Fruit fly (Drosophila melanogaster) whole organism, embryonic: Measurements from ENCODE around the gene HINT1.

Experiments used
- Abd-B ChIP-seq: fragments of 200-800 bp; sonication (Bioruptor generic); optimal IDR thresholded peaks from 2 replicates; lab custom pipeline; 2018; ENCODE audit warnings: missing biosample characterization, mild to moderate bottlenecking, missing genetic modification characterization, moderate library complexity
- C15 ChIP-seq: fragments of 200-800 bp; sonication (Bioruptor generic); IDR thresholded peaks from 3 replicates; pipeline ENCODE4 v1.3.6; 2022; ENCODE audit warnings: missing biosample characterization, missing genetic modification characterization
- CG10462 ChIP-seq: fragments of 200-800 bp; sonication (Bioruptor generic); optimal IDR thresholded peaks from 2 replicates; lab custom pipeline; 2016; ENCODE audit warnings: missing biosample characterization, missing genetic modification characterization
- CG10565 ChIP-seq: fragments of 200-800 bp; sonication (Bioruptor generic); optimal IDR thresholded peaks from 3 replicates; lab custom pipeline; 2016; ENCODE audit warnings: missing biosample characterization, mild to moderate bottlenecking, missing genetic modification characterization
- CG10654 ChIP-seq: fragments of 200-800 bp; sonication (Bioruptor generic); optimal IDR thresholded peaks from 2 replicates; lab custom pipeline; 2016; ENCODE audit warnings: missing biosample characterization, missing genetic modification characterization
- CG12071 ChIP-seq: fragments of 200-800 bp; sonication (Bioruptor generic); optimal IDR thresholded peaks from 3 replicates; lab custom pipeline; 2018; ENCODE audit warnings: missing biosample characterization, mild to moderate bottlenecking, missing genetic modification characterization
- CG12391 ChIP-seq: fragments of 200-800 bp; sonication (Bioruptor generic); optimal IDR thresholded peaks from 3 replicates; lab custom pipeline; 2018; ENCODE audit warnings: missing biosample characterization, mild to moderate bottlenecking, missing genetic modification characterization, moderate library complexity
- CG13894 ChIP-seq: fragments of 200-800 bp; sonication (Bioruptor generic); optimal IDR thresholded peaks from 3 replicates; lab custom pipeline; 2018; ENCODE audit warnings: missing biosample characterization, mild to moderate bottlenecking, missing genetic modification characterization, moderate library complexity
- CG14710 ChIP-seq: fragments of 200-800 bp; sonication (Bioruptor generic); optimal IDR thresholded peaks from 3 replicates; lab custom pipeline; 2019; ENCODE audit warnings: missing biosample characterization, mild to moderate bottlenecking, missing genetic modification characterization, moderate library complexity
- CG14860 ChIP-seq: fragments of 200-800 bp; sonication (Bioruptor generic); IDR thresholded peaks from 3 replicates; pipeline ENCODE4 v1.3.6; 2022; ENCODE audit warnings: missing biosample characterization, missing genetic modification characterization; ENCODE audit not compliant: partially characterized antibody
- CG17361 ChIP-seq: fragments of 200-800 bp; sonication (Bioruptor generic); IDR thresholded peaks from 3 replicates; pipeline ENCODE4 v1.3.6; 2022; ENCODE audit warnings: missing biosample characterization, missing genetic modification characterization
- CG17612 ChIP-seq: fragments of 200-800 bp; sonication (Bioruptor generic); IDR thresholded peaks from 2 replicates; pipeline ENCODE4 v1.3.6; 2022; ENCODE audit warnings: missing biosample characterization, missing genetic modification characterization
- CG17802 ChIP-seq: fragments of 200-800 bp; sonication (Bioruptor generic); optimal IDR thresholded peaks from 2 replicates; lab custom pipeline; 2018; ENCODE audit warnings: missing biosample characterization, mild to moderate bottlenecking, missing genetic modification characterization, moderate library complexity
- CG18011 ChIP-seq: fragments of 200-800 bp; sonication (Bioruptor generic); optimal IDR thresholded peaks from 2 replicates; lab custom pipeline; 2017; ENCODE audit warnings: missing biosample characterization, missing genetic modification characterization, mild to moderate bottlenecking, moderate library complexity, missing genotype
- CG18599 ChIP-seq: fragments of 200-800 bp; sonication (Bioruptor generic); optimal IDR thresholded peaks from 3 replicates; lab custom pipeline; 2017; ENCODE audit warnings: missing biosample characterization, missing genetic modification characterization, mild to moderate bottlenecking, moderate library complexity, missing genetic modification reagents
- CG18764 ChIP-seq: fragments of 200-800 bp; sonication (Bioruptor generic); optimal IDR thresholded peaks from 3 replicates; lab custom pipeline; 2016; ENCODE audit warnings: missing biosample characterization, missing genetic modification characterization
- CG2199 ChIP-seq: fragments of 200-800 bp; sonication (Bioruptor generic); IDR thresholded peaks from 3 replicates; pipeline ENCODE4 v1.3.6; 2022; ENCODE audit warnings: missing biosample characterization, missing genetic modification characterization
- CG4328 ChIP-seq: fragments of 200-800 bp; sonication (Bioruptor generic); optimal IDR thresholded peaks from 3 replicates; lab custom pipeline; 2017; ENCODE audit warnings: missing biosample characterization, missing genetic modification reagents, missing genetic modification characterization
- CG43689 ChIP-seq: fragments of 200-800 bp; sonication (Bioruptor generic); IDR thresholded peaks from 2 replicates; pipeline ENCODE4 v1.3.6; 2022; ENCODE audit warnings: missing biosample characterization, missing genetic modification characterization
- CG4617 ChIP-seq: fragments of 200-800 bp; sonication (Bioruptor generic); optimal IDR thresholded peaks from 3 replicates; lab custom pipeline; 2016; ENCODE audit warnings: missing biosample characterization, missing genetic modification characterization, borderline replicate concordance
- CG6791 ChIP-seq: fragments of 200-800 bp; sonication (Bioruptor generic); IDR thresholded peaks from 3 replicates; pipeline ENCODE4 v1.3.6; 2022; ENCODE audit warnings: missing biosample characterization, missing genetic modification characterization; ENCODE audit not compliant: partially characterized antibody
- CG8290 ChIP-seq, 3 experiments: fragments of 200-800 bp; sonication (Bioruptor generic); optimal IDR thresholded peaks; 2 replicates each; lab custom pipeline; 2016 to 2019; ENCODE audit warnings: missing biosample characterization in 3 of 3, missing genetic modification characterization in 3 of 3, mild to moderate bottlenecking in 2 of 3, moderate library complexity in 1 of 3
- Dbx ChIP-seq: fragments of 200-800 bp; sonication (Bioruptor generic); IDR thresholded peaks from 3 replicates; pipeline ENCODE4 v1.3.6; 2022; ENCODE audit warnings: missing biosample characterization, missing genetic modification characterization
- E2f1 ChIP-seq: fragments of 200-800 bp; sonication (Bioruptor generic); IDR thresholded peaks from 2 replicates; pipeline ENCODE4 v1.3.6; 2022; ENCODE audit warnings: missing biosample characterization, missing genetic modification characterization
- Elba2 ChIP-seq: fragments of 200-800 bp; sonication (Bioruptor generic); optimal IDR thresholded peaks from 3 replicates; lab custom pipeline; 2016; ENCODE audit warnings: missing biosample characterization, missing genetic modification characterization
- Fer2 ChIP-seq: fragments of 200-800 bp; sonication (Bioruptor generic); optimal IDR thresholded peaks from 2 replicates; lab custom pipeline; 2018; ENCODE audit warnings: missing biosample characterization, mild to moderate bottlenecking, missing genetic modification characterization, moderate library complexity
- GATAe ChIP-seq: fragments of 200-800 bp; sonication (Bioruptor generic); conservative IDR thresholded peaks from 2 replicates; pipeline ENCODE4 v1.3.6; 2022; ENCODE audit warnings: missing biosample characterization, missing genetic modification characterization
- Max ChIP-seq: fragments of 200-800 bp; sonication (Bioruptor generic); optimal IDR thresholded peaks from 2 replicates; lab custom pipeline; 2016; ENCODE audit warnings: missing biosample characterization, mild to moderate bottlenecking, missing genetic modification characterization
- NC2α ChIP-seq: fragments of 200-800 bp; sonication (Bioruptor generic); optimal IDR thresholded peaks from 2 replicates; lab custom pipeline; 2016; ENCODE audit warnings: missing biosample characterization, missing genetic modification characterization
- Side ChIP-seq: fragments of 200-800 bp; sonication (Bioruptor generic); optimal IDR thresholded peaks from 2 replicates; lab custom pipeline; 2016; ENCODE audit warnings: missing biosample characterization, missing genetic modification characterization
- Trl ChIP-seq, 3 experiments: fragments of >200 bp in 2 of 3; fragments of 200-800 bp in 1 of 3; sonication (Bioruptor generic) in 1 of 3; optimal IDR thresholded peaks; 2 replicates in 1 of 3; 3 replicates in 2 of 3; lab custom pipeline; 2016 to 2017; ENCODE audit warnings: missing biosample characterization in 1 of 3, missing genetic modification characterization in 1 of 3
- al ChIP-seq: fragments of 200-800 bp; sonication (Bioruptor generic); IDR thresholded peaks from 2 replicates; pipeline ENCODE4 v1.3.6; 2022; ENCODE audit warnings: missing biosample characterization, missing genetic modification characterization
- br ChIP-seq: fragments of >200 bp; optimal IDR thresholded peaks from 2 replicates; lab custom pipeline; 2017
- dati ChIP-seq: fragments of 200-800 bp; sonication (Bioruptor generic); IDR thresholded peaks from 2 replicates; pipeline ENCODE4 v1.3.6; 2022; ENCODE audit warnings: missing biosample characterization, missing genetic modification characterization
- disco-r ChIP-seq: fragments of 200-800 bp; sonication (Bioruptor generic); optimal IDR thresholded peaks from 2 replicates; lab custom pipeline; 2016; ENCODE audit warnings: missing biosample characterization, missing genetic modification characterization
- ewg ChIP-seq: fragments of 200-800 bp; sonication (Bioruptor generic); optimal IDR thresholded peaks from 3 replicates; lab custom pipeline; 2017; ENCODE audit warnings: mild to moderate bottlenecking, missing biosample characterization, missing genetic modification reagents, missing genetic modification characterization
- grau ChIP-seq: fragments of 200-800 bp; optimal IDR thresholded peaks from 3 replicates; lab custom pipeline; 2019; ENCODE audit warnings: missing biosample characterization, mild to moderate bottlenecking, missing genetic modification characterization, moderate library complexity
- gro ChIP-seq: fragments of 200-800 bp; sonication (Bioruptor generic); optimal IDR thresholded peaks from 2 replicates; lab custom pipeline; 2016; ENCODE audit warnings: missing biosample characterization, missing genetic modification characterization
- lilli ChIP-seq: fragments of 200-800 bp; sonication (Bioruptor generic); optimal IDR thresholded peaks from 3 replicates; lab custom pipeline; 2016; ENCODE audit warnings: missing biosample characterization, missing genetic modification characterization
- maf-S ChIP-seq: fragments of 200-800 bp; sonication (Bioruptor generic); optimal IDR thresholded peaks from 2 replicates; lab custom pipeline; 2016; ENCODE audit warnings: missing biosample characterization, missing genetic modification characterization
- mirr ChIP-seq: fragments of 200-800 bp; sonication (Bioruptor generic); optimal IDR thresholded peaks from 3 replicates; lab custom pipeline; 2018; ENCODE audit warnings: missing biosample characterization, mild to moderate bottlenecking, missing genetic modification characterization
- pzg ChIP-seq: fragments of 200-800 bp; sonication (Bioruptor generic); optimal IDR thresholded peaks from 3 replicates; lab custom pipeline; 2018; ENCODE audit warnings: missing biosample characterization, mild to moderate bottlenecking, missing genetic modification characterization, moderate library complexity
- ro ChIP-seq: fragments of 200-800 bp; sonication (Bioruptor generic); IDR thresholded peaks from 2 replicates; pipeline ENCODE4 v1.3.6; 2022; ENCODE audit warnings: missing biosample characterization, missing genetic modification characterization
- stc ChIP-seq: fragments of 200-800 bp; sonication (Bioruptor generic); IDR thresholded peaks from 2 replicates; pipeline ENCODE4 v1.3.6; 2022; ENCODE audit warnings: missing biosample characterization, missing genetic modification characterization
- stwl ChIP-seq: fragments of 200-800 bp; sonication (Bioruptor generic); optimal IDR thresholded peaks from 3 replicates; lab custom pipeline; 2018; ENCODE audit warnings: missing biosample characterization, mild to moderate bottlenecking, missing genetic modification characterization, moderate library complexity
- tap ChIP-seq: fragments of 200-800 bp; optimal IDR thresholded peaks from 3 replicates; lab custom pipeline; 2019; ENCODE audit warnings: missing biosample characterization, mild to moderate bottlenecking, missing genetic modification characterization, moderate library complexity
- twi ChIP-seq: fragments of 200-800 bp; optimal IDR thresholded peaks from 2 replicates; lab custom pipeline; 2019; ENCODE audit warnings: missing biosample characterization, mild to moderate bottlenecking, missing genetic modification characterization, moderate library complexity
- vvl ChIP-seq: fragments of 200-800 bp; sonication (Bioruptor generic); IDR thresholded peaks from 2 replicates; pipeline ENCODE4 v1.3.6; 2022; ENCODE audit warnings: missing biosample characterization, missing genetic modification characterization

HINT1 gene

dm6 chr2L:2782790-2783189 lies 12.9 kb downstream of the HINT1 start (continued):
- peak; percentile 97 for TF ChIP-seq CG8290 (GFP tag; optimal IDR thresholded peaks at IDR 0.05; lab: Kevin White, UChicago)
- peak in 1 of 2 experiments; percentile 91 for TF ChIP-seq CG8290 (tag; optimal IDR thresholded peaks at IDR 0.05; lab: Kevin White, UChicago)
- TF ChIP-seq CG17612 (GFP tag; lab: Robert Waterston, UW) = peak; percentile 88

- TF ChIP-seq maf-S (no peak), NC2α (GFP tag; lab: Kevin White, UChicago) (no peak), br (no peak), ewg (GFP tag; lab: Kevin White, UChicago) (peak; percentile 38), CG10565 (no peak), Abd-B (GFP tag; lab: Kevin White, UChicago) (no peak), CG10654 (GFP tag; lab: Kevin White, UChicago) (no peak), Trl (optimal IDR thresholded peaks at IDR 0.05; lab: Kevin White, UChicago) (peak; percentile 45 to 79), Trl (GFP tag; optimal IDR thresholded peaks at IDR 0.05; lab: Kevin White, UChicago) (no peak), Side (GFP tag; lab: Kevin White, UChicago) (no peak), ro (GFP tag; lab: Robert Waterston, UW) (no peak), Max (GFP tag; lab: Kevin White, UChicago) (no peak), CG12391 (tag; lab: Kevin White, UChicago) (no peak), grau (no peak), CG13894 (tag; lab: Kevin White, UChicago) (peak; percentile 98), CG43689 (GFP tag; lab: Robert Waterston, UW) (no peak)
These were observed 27.3 kb downstream of the HINT1 start for dm6 chr2L:2797186-2797585.

dm6 chr2L:2799909-2800478 lies 30.1 kb downstream of the HINT1 start, which contains the start of gene Syt1:
TSS of gene Syt1 (minus strand) at chr2L:2799979.
- no peak for TF ChIP-seq CG4328 (GFP tag; lab: Kevin White, UChicago)
- TF ChIP-seq mirr (GFP tag; lab: Kevin White, UChicago) = no peak
- no peak for TF ChIP-seq CG6791 (GFP tag; lab: Robert Waterston, UW)
- peak; percentile 22 for TF ChIP-seq gro
- no peak for TF ChIP-seq tap
- TF ChIP-seq CG17361 = no peak
- TF ChIP-seq Fer2 (tag; lab: Kevin White, UChicago) = no peak
- no peak for TF ChIP-seq al (GFP tag; lab: Robert Waterston, UW)
- no peak for TF ChIP-seq dati (GFP tag; lab: Robert Waterston, UW)
- TF ChIP-seq CG18599 (GFP tag; lab: Kevin White, UChicago) = peak; percentile 33
- TF ChIP-seq Dbx (GFP tag; lab: Robert Waterston, UW) = peak; percentile 27; the same call in 1 of the 3 replicates
- TF ChIP-seq CG4617 (GFP tag; lab: Kevin White, UChicago) = no peak
- TF ChIP-seq pzg (GFP tag; lab: Kevin White, UChicago) = no peak
- TF ChIP-seq CG17802 (tag; lab: Kevin White, UChicago) = no peak
- TF ChIP-seq CG14710 (tag; lab: Kevin White, UChicago) = no peak
- TF ChIP-seq CG18011 = no peak
- TF ChIP-seq stwl (tag; lab: Kevin White, UChicago) = no peak
- no peak for TF ChIP-seq stc (GFP tag; lab: Robert Waterston, UW)
- no peak for TF ChIP-seq CG10462
- peak; percentile 76 for TF ChIP-seq ewg (GFP tag; lab: Kevin White, UChicago)
- TF ChIP-seq disco-r (GFP tag; lab: Kevin White, UChicago) = no peak
- TF ChIP-seq Elba2 = no peak
- TF ChIP-seq lilli = peak; percentile 15
- no peak for TF ChIP-seq CG14860 (GFP tag; lab: Robert Waterston, UW)
- no peak for TF ChIP-seq GATAe (GFP tag; lab: Robert Waterston, UW)
- TF ChIP-seq vvl (GFP tag; lab: Robert Waterston, UW) = no peak
- TF ChIP-seq CG18764 (GFP tag; lab: Kevin White, UChicago) = no peak
- TF ChIP-seq E2f1 (GFP tag; lab: Robert Waterston, UW) = no peak
- no peak for TF ChIP-seq twi
- TF ChIP-seq C15 = no peak
- TF ChIP-seq CG2199 (GFP tag; lab: Robert Waterston, UW) = no peak
- no peak for TF ChIP-seq CG12071 (GFP tag; lab: Kevin White, UChicago)
